Worm (Caenorhabditis elegans): Measurements from ENCODE around the gene gst-27.

The gst-27 gene

DNA sequence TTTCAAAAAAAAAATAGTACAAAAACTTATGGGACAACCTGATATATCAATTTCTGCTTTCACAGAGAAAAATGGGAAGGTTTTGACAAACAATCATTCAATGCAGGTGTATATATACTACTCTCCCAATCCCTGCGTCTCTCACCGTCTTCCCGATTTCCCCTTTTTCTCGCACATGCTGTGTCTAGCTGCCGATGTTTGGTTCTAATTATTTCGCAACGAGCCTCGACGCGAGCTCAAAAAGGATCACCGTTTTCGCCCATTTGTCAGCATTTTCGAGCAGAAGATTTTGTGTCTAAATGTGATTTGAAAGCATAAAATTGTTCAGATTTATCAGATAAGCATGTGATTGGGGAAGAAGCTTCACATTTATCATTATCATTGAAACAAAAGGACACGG, 7.6 kb upstream of the gst-27 start (continued):
- TF ChIP-seq C16A3.4 (tag; optimal IDR thresholded peaks at IDR 0.05) (no peak), lin-14 (GFP tag; optimal IDR thresholded peaks at IDR 0.05) (peak; percentile 57), isw-1 (GFP tag; IDR thresholded peaks at IDR 0.05) (no peak), elt-2 (tag; optimal IDR thresholded peaks at IDR 0.05) (no peak), zip-4 (GFP tag; optimal IDR thresholded peaks at IDR 0.05) (peak; percentile 34), aly-2 (tag; optimal IDR thresholded peaks at IDR 0.05) (no peak), nhr-28 (tag; optimal IDR thresholded peaks at IDR 0.05) (no peak), zag-1 (tag; optimal IDR thresholded peaks at IDR 0.05) (no peak), fkh-10 (GFP tag; optimal IDR thresholded peaks at IDR 0.05) (no peak), unc-62 (GFP tag; optimal IDR thresholded peaks at IDR 0.05) (no peak), alr-1 (tag; optimal IDR thresholded peaks at IDR 0.05; ENCODE audit: borderline replicate concordance) (no peak), fkh-8 (tag; optimal IDR thresholded peaks at IDR 0.05) (peak; percentile 83), pag-3 (tag; optimal IDR thresholded peaks at IDR 0.05; ENCODE audit: borderline replicate concordance, insufficient read depth) (no peak), pqm-1 (tag; optimal IDR thresholded peaks at IDR 0.05) (no peak), nhr-84 (tag; optimal IDR thresholded peaks at IDR 0.05) (no peak), nhr-47 (tag; optimal IDR thresholded peaks at IDR 0.05) (peak; percentile 30), pax-3 (tag; optimal IDR thresholded peaks at IDR 0.05) (no peak), irx-1 (tag; optimal IDR thresholded peaks at IDR 0.05) (no peak), ceh-82 (tag; optimal IDR thresholded peaks at IDR 0.05) (peak; percentile 3 to 38 (median 17)), nhr-237 (tag; optimal IDR thresholded peaks at IDR 0.05) (peak; percentile 23), snpc-4 (tag; optimal IDR thresholded peaks at IDR 0.05) (peak; percentile 11), aha-1 (tag; optimal IDR thresholded peaks at IDR 0.05) (no peak), hlh-17 (GFP tag; optimal IDR thresholded peaks at IDR 0.05; ENCODE audit: borderline replicate concordance) (no peak), unc-98 (GFP tag; IDR thresholded peaks at IDR 0.05) (no peak), mep-1 (tag; optimal IDR thresholded peaks at IDR 0.05) (no peak), skn-1 (tag; optimal IDR thresholded peaks at IDR 0.05) (peak; percentile 98), ama-1 (optimal IDR thresholded peaks at IDR 0.05) (no peak), sptf-1 (tag; optimal IDR thresholded peaks at IDR 0.05) (no peak), F16B12.6 (tag; optimal IDR thresholded peaks at IDR 0.05) (no peak), egl-13 (tag; optimal IDR thresholded peaks at IDR 0.05) (no peak), hpl-2 (GFP tag; optimal IDR thresholded peaks at IDR 0.05) (no peak), unc-86 (tag; optimal IDR thresholded peaks at IDR 0.05) (no peak), nhr-76 (tag; optimal IDR thresholded peaks at IDR 0.05) (no peak), nhr-90 (tag; optimal IDR thresholded peaks at IDR 0.05; ENCODE audit: poor library complexity) (no peak), xbp-1 (tag; optimal IDR thresholded peaks at IDR 0.05) (no peak), C34B4.2 (tag; optimal IDR thresholded peaks at IDR 0.05) (no peak), rnt-1 (tag; optimal IDR thresholded peaks at IDR 0.05) (peak; percentile 8), lin-35 (GFP tag; optimal IDR thresholded peaks at IDR 0.05) (peak; percentile 1 to 41), ceh-8 (GFP tag; optimal IDR thresholded peaks at IDR 0.05) (peak; percentile 62), mef-2 (tag; optimal IDR thresholded peaks at IDR 0.05) (no peak), egl-27 (tag; optimal IDR thresholded peaks at IDR 0.05) (no peak), ceh-88 (GFP tag; IDR thresholded peaks at IDR 0.05) (no peak), lin-15B (tag; optimal IDR thresholded peaks at IDR 0.05) (no peak), ceh-63 (GFP tag; optimal IDR thresholded peaks at IDR 0.05) (no peak), dsc-1 (tag; optimal IDR thresholded peaks at IDR 0.05) (peak; percentile 25), ztf-11 (tag; optimal IDR thresholded peaks at IDR 0.05) (no peak), tlp-1 (tag; optimal IDR thresholded peaks at IDR 0.05) (no peak), lir-3 (tag; optimal IDR thresholded peaks at IDR 0.05; ENCODE audit: poor library complexity) (no peak), sup-37 (GFP tag; optimal IDR thresholded peaks at IDR 0.05) (no peak), swsn-7 (tag; optimal IDR thresholded peaks at IDR 0.05) (peak; percentile 38), lsy-2 (tag; optimal IDR thresholded peaks at IDR 0.05) (peak in 1 of 2 experiments; percentile 44), nhr-71 (tag; optimal IDR thresholded peaks at IDR 0.05) (peak; percentile 65), sox-4 (tag; optimal IDR thresholded peaks at IDR 0.05) (no peak), ces-1 (GFP tag; optimal IDR thresholded peaks at IDR 0.05) (no peak)
